Worm (Caenorhabditis elegans): Measurements from ENCODE around the gene F49C12.3.

DNA sequence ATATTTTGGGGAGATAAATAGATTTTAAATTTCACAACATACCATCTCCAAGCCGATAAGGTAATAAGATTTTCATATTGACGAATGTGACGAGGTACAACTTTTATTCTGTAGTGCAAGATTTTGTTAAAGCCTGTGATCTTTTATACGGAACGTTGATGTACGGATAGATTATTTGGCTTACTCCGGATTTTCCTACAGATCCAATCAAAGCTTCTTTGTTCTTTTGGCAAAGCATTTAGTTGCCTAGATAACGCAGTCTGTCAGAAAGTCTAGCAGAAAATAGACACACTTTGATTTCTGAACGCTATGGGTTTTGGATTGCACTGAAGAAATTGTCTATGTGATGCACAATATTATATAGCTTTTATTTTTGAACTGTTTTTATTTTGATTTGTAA is 1.1 kb upstream of the F49C12.3 start, which contains the start of gene F49C12.2:
- no peak for TF ChIP-seq F13C5.2 (tag; optimal IDR thresholded peaks at IDR 0.05)
- no peak for TF ChIP-seq sea-1 (GFP tag; conservative IDR thresholded peaks at IDR 0.05)
- TF ChIP-seq scrt-1 (GFP tag; IDR thresholded peaks at IDR 0.05), result no peak
- no peak for TF ChIP-seq ama-1 (optimal IDR thresholded peaks at IDR 0.05)
- TF ChIP-seq aly-1 (tag; optimal IDR thresholded peaks at IDR 0.05), result no peak
